Fruit fly (Drosophila melanogaster): ENCODE measurements around the gene nSyb.

nSyb gene

DNA sequence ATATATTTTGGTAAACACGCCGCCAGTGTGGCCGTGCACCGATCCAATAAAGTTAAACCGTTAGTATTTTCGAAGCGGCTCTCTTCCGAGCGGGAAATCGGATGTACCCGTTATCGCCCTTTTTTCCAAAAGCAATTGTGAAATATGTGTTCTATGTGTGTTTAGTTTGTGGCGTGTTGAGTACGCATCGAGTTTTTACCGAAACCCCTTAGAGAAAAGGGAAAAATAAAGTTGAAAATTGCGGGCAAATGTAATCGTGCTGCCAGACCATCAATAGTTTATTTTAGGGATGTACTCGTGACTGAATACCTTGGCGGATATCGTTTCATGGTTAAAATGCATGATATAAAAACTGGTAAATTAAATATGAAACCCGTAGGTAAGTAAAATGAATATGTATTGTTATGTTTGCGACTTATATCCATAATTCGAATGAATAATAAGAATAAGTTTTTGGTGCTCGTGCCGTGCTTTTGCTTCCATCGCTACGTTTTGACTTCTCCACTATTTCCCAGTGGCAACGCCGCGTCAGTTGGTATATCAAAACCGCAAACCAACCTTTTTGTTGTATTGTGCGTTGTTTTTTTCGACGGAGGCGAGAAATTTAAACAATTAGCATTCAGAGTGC lies 1.7 kb upstream of the nSyb start, which contains the start of the genes Mettl2 and Bgb (continued):
- TF ChIP-seq Sox102F (GFP tag; optimal IDR thresholded peaks at IDR 0.05) (peak; percentile 60), NC2β (GFP tag; optimal IDR thresholded peaks at IDR 0.05) (peak; percentile 63), Mad (GFP tag; optimal IDR thresholded peaks at IDR 0.05) (peak; percentile 69), nmo (GFP tag; optimal IDR thresholded peaks at IDR 0.05) (peak; percentile 83), nom (GFP tag; optimal IDR thresholded peaks at IDR 0.05) (peak; percentile 9), wor (GFP tag; IDR thresholded peaks at IDR 0.05) (peak; percentile 53), sug (tag; optimal IDR thresholded peaks at IDR 0.05) (peak; percentile 76), CG2712 (tag; optimal IDR thresholded peaks at IDR 0.05) (peak; percentile 77), sim (GFP tag; IDR thresholded peaks at IDR 0.05) (no peak), Hand (GFP tag; optimal IDR thresholded peaks at IDR 0.05) (no peak), CG33557 (GFP tag; optimal IDR thresholded peaks at IDR 0.05) (peak; percentile 61), CG2875 (GFP tag; optimal IDR thresholded peaks at IDR 0.05) (no peak), toy (GFP tag; IDR thresholded peaks at IDR 0.05) (peak; percentile 51; the same call in 1 of the 2 replicates), tio (GFP tag; optimal IDR thresholded peaks at IDR 0.05) (no peak), ems (GFP tag; optimal IDR thresholded peaks at IDR 0.05) (peak; percentile 82), Gug (GFP tag; IDR thresholded peaks at IDR 0.05) (peak; percentile 93), gcm2 (GFP tag; optimal IDR thresholded peaks at IDR 0.05) (no peak), CG34224 (GFP tag; IDR thresholded peaks at IDR 0.05; ENCODE audit: partially characterized antibody) (peak; percentile 70), twi (tag; optimal IDR thresholded peaks at IDR 0.05) (peak; percentile 59), hth (optimal IDR thresholded peaks at IDR 0.05) (no peak), ac (GFP tag; optimal IDR thresholded peaks at IDR 0.05) (no peak), Aef1 (GFP tag; IDR thresholded peaks at IDR 0.05) (peak; percentile 85), zen2 (GFP tag; IDR thresholded peaks at IDR 0.05; ENCODE audit: partially characterized antibody) (no peak), slp2 (GFP tag; optimal IDR thresholded peaks at IDR 0.05) (peak; percentile 66), mirr (GFP tag; optimal IDR thresholded peaks at IDR 0.05) (peak; percentile 27), B-H2 (GFP tag; optimal IDR thresholded peaks at IDR 0.05) (no peak), Ssrp (tag; optimal IDR thresholded peaks at IDR 0.05) (peak; percentile 73), CG11696 (GFP tag; IDR thresholded peaks at IDR 0.05) (0 out of 2 replicates have a peak, but pooled peaks have one; percentile 29), unpg (GFP tag; optimal IDR thresholded peaks at IDR 0.05) (peak; percentile 71), chm (GFP tag; IDR thresholded peaks at IDR 0.05) (0 out of 2 replicates have a peak, but pooled peaks have one; percentile 35), Poxn (GFP tag; IDR thresholded peaks at IDR 0.05) (no peak), CG11723 (GFP tag; optimal IDR thresholded peaks at IDR 0.05) (no peak), CG15479 (GFP tag; optimal IDR thresholded peaks at IDR 0.05) (no peak), CG10979 (tag; optimal IDR thresholded peaks at IDR 0.05) (peak; percentile 69), CG2116 (GFP tag; optimal IDR thresholded peaks at IDR 0.05) (peak; percentile 53), crc (GFP tag; optimal IDR thresholded peaks at IDR 0.05) (peak; percentile 57), CG9817 (tag; optimal IDR thresholded peaks at IDR 0.05) (peak; percentile 87), CG1233 (GFP tag; optimal IDR thresholded peaks at IDR 0.05) (peak; percentile 71), CG18011 (GFP tag; optimal IDR thresholded peaks at IDR 0.05) (peak; percentile 36), sisA (GFP tag; IDR thresholded peaks at IDR 0.05) (peak; percentile 93), CG6813 (GFP tag; optimal IDR thresholded peaks at IDR 0.05) (no peak), CrebB (tag; optimal IDR thresholded peaks at IDR 0.05) (no peak), NK7.1 (GFP tag; optimal IDR thresholded peaks at IDR 0.05) (peak; percentile 48), CG3726 (GFP tag; IDR thresholded peaks at IDR 0.05) (peak; percentile 76; the same call in 2 of the 3 replicates), CG9215 (GFP tag; IDR thresholded peaks at IDR 0.05) (peak; percentile 90), CG32767 (GFP tag; IDR thresholded peaks at IDR 0.05) (peak; percentile 86), NfI (GFP tag; optimal IDR thresholded peaks at IDR 0.05) (peak; percentile 64), CG8281 (tag; optimal IDR thresholded peaks at IDR 0.05) (no peak), CG7928 (GFP tag; optimal IDR thresholded peaks at IDR 0.05) (peak; percentile 2), lbe (GFP tag; optimal IDR thresholded peaks at IDR 0.05) (peak; percentile 2)
